Fruit fly (Drosophila melanogaster): ENCODE results near the gene Rsod.

The Rsod gene

DNA sequence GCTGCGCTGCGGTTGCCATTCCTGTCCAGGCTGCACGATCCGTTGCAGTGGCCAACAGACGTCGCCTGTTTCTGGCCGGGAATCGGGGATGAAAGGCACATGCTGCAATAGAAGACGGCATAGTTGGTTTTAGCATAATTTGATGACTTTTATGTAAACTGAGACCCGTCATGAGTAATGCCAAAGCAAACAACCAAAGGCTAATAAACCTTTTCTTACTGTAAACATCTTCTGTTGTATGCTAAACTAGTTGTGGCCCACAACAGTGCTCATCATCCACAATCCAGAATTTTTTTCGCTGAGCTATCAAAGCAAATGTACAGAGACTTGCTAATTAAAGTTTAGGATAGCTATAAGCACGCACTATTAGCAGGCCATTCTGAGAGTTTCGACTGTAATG is 27.8 kb upstream of the Rsod start:
- peak; percentile 6 for TF ChIP-seq noc (tag; optimal IDR thresholded peaks at IDR 0.05)

- TF ChIP-seq noc (tag; optimal IDR thresholded peaks at IDR 0.05) = no peak
Observed at dm6 chr3R:30197796-30198195, 26.8 kb upstream of the Rsod start.

DNA sequence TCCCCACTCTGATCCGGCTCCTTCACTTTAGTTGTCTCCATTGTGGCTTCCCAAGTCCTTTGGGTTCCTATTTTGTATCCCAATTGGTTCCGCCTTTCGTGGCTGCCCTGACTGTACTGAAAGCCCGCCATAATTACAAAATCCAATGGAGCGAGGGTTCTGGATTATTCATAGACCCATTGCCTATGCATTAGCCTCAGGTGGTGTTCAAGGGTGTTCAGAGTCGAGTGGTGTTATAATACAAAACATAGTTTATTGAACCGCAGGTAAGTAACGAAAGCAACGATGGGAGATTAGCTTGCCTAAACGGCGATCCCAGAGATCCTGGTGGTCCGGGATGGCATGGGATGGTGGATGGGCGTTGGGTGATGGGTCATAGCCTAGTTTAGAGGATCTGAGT is 25.1 kb upstream of the Rsod start, which contains the start of gene CG15531:
CG15531 (minus strand) TSS at position 101 of the 400 bp plus-strand sequence.
- TF ChIP-seq noc (tag; optimal IDR thresholded peaks at IDR 0.05) = no peak

DNA sequence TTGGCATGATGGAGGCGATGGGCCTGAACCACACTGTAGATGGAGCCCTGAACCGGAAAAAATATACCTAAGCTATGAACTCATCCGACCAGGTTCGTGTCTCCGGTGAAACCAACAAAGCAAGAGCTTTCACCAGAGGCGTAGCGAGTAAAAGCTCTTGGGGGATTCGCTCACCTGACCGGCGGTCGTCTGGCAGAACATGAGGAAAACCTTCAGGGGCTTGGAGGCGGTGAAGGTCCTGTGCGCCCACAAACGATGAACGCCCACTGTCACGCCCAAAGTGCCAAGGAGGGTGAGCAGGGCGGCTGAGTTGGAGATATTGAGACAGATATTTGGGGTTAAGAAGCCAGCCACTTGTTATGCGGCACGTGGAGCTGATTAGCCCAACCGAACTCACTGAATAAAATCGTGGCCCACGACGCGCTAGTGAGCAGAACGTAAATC is 24.6 kb upstream of the Rsod start:
- peak; percentile 72 for TF ChIP-seq noc (tag; optimal IDR thresholded peaks at IDR 0.05)

DNA sequence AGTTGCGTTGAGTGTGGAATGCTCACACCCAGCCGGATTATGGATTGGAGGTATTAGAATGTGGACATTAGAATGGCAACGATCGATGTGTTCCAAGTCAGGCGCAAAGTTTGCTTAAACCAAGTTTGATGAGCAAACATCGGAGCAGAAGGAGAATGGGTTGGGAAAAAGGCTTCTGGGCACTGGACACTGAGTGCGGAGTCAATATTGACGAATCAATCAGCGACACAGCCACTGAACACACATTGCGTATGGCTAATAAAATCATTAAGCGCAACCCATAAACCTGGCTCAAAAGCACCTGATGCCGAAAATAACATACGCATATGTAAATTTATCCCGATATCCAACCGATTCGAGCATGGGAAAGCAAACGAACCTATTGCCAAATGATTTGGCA is 22.8 kb upstream of the Rsod start:
- TF ChIP-seq noc (tag; optimal IDR thresholded peaks at IDR 0.05) = no peak

DNA sequence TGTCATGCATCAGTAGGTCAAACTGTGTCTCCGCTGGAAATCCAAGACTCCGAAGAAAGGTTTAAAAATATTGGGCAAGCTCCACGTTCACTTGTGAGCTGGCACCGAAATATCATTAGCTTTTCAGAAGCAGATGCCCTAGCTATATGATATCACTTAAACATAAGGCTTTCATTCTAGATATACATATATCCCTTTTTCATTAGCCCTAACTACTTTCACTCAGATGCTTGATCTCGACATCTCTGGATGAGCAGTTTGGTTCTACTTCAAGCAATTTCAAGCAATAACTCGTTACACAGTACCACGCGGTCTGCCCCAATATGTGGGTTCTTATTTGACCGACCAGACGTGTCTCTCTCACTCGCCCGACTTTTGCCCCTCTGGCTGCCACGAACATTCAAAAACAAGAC is 20.5 kb upstream of the Rsod start:
- no peak for TF ChIP-seq noc (tag; optimal IDR thresholded peaks at IDR 0.05)

DNA sequence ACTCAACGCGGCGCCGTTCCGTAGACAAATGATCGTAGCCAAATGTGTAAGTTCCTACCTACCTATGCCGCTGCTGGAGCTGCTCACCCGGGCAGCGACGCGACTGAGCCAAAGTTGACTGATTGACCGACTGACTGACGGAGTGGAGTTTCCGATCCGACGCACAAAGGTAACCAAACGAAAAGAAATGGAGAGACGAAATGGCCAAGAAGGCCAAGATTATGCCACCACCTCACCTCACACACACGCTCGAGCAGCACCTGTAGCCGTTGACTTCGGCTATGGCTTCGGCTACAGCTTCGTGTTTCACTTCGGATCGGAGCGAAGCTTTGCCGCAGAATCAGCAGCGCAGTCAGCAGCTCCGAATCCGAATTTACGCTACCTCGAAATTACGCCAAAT is 20.0 kb upstream of the Rsod start, which contains the start of gene CG9747:
CG9747 (minus strand) TSS at position 206 of the 400 bp plus-strand sequence.
- no peak for TF ChIP-seq noc (tag; optimal IDR thresholded peaks at IDR 0.05)

- peak; percentile 46 for TF ChIP-seq noc (tag; optimal IDR thresholded peaks at IDR 0.05)
Observed at dm6 chr3R:30189836-30190235, 18.8 kb upstream of the Rsod start.

dm6 chr3R:30189398-30189797 is 18.4 kb upstream of the Rsod start:
- no peak for TF ChIP-seq noc (tag; optimal IDR thresholded peaks at IDR 0.05)

- TF ChIP-seq noc (tag; optimal IDR thresholded peaks at IDR 0.05) = no peak
Observed at dm6 chr3R:30183872-30184271, 12.9 kb upstream of the Rsod start.

DNA sequence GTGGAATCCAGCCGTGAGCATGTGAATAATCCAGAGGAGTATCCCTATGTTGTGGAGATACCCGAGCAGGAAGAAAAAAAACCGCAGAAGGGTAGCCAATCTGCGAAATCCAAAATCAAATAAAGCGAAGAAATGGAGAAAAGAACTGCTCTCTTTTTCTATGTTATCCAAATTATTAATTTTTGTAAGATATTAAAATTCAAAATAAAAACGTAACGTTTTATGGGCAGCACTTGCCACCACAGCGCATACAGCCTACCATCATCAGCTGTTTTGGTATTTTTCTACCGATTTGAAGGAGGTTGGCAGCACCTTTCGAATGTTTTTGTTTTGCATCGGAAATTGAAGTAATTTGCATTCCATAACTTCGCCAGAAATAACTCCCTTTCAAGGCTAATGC is 8.9 kb upstream of the Rsod start, which contains the start of gene Bet5:
Bet5 (plus strand) TSS at position 299 of the 400 bp plus-strand sequence.
- TF ChIP-seq noc (tag; optimal IDR thresholded peaks at IDR 0.05) = no peak

- no peak for TF ChIP-seq noc (tag; optimal IDR thresholded peaks at IDR 0.05)
Observed at dm6 chr3R:30177494-30177893, 6.5 kb upstream of the Rsod start, which contains the start of the genes CG1983 and CG15530. Gene CG1983 (minus strand): TSS chr3R:30177700. Gene CG15530 (plus strand): TSS chr3R:30177877.

DNA sequence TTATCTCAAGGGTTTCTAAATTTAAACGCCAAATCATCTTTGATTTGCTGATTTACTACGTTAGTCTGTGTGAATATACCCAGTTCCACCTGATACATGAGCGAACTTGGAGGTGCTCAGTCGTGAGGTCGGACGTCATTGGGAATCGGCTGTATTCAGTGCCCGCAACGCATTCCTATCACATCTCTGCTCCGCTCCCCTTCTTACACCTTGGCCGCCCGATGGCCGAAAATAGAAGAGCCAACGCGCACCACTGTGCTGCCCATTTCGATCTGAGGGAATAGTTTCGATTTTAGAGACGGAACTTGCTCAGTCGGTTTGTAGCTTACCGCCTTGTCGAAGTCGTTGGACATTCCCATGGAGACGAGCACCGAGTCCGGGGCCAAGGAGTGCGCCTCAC is 5.3 kb upstream of the Rsod start:
- no peak for TF ChIP-seq noc (tag; optimal IDR thresholded peaks at IDR 0.05)

dm6 chr3R:30175045-30175589 is 4.1 kb upstream of the Rsod start:
- TF ChIP-seq noc (tag; optimal IDR thresholded peaks at IDR 0.05) = no peak

dm6 chr3R:30174160-30175002 is 3.4 kb upstream of the Rsod start, which contains the start of gene Mlc2:
Gene Mlc2 (minus strand): TSS chr3R:30174551.
- no peak for TF ChIP-seq noc (tag; optimal IDR thresholded peaks at IDR 0.05)

DNA sequence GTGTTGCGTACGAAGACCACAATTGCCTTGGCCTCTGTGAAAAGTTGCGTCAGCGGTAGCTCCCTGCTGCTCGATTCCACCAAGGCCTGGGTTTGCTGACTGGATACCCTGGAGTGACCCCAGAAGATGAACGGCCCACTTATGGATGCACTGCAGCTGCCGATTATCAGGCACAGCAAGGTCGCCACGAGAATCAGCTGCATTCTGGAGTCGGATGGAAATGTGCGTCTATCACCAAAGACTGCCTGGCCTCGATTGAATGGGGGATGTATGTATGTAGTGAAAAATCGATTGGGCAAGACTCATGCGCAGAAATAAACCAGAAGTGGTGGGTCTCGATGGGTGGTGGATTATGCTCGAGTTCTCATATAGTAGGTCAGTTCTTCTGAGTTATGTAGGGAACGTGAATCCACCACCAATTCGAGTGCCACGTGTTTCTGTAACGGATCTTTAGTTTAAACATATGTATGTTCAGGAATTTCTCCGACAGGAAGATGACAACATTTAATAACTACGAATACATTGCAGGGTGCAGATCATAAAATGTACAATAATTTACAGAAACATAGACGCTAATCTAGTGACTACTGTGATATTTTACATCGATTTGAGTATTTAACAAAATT is 4.7 kb downstream of the Rsod start, which contains the start of gene VhaAC45RP:
VhaAC45RP (minus strand) TSS at position 261 of the 626 bp plus-strand sequence.
- no peak for TF ChIP-seq noc (tag; optimal IDR thresholded peaks at IDR 0.05)

Data from whole organism, larva.